Comparison of ENCODE assay signal across 5 fruit fly cellular contexts in genomic region chr3R:18986089-18986887, dm6.
TF ChIP-seq lines count a peak whose summit lies in the region.

No protein-coding gene starts in this region.

- no peak for TF ChIP-seq CTCF in whole organism, embryonic (GFP tag; optimal IDR thresholded peaks at IDR 0.05; lab: Kevin White, UChicago)

TF ChIP-seq in whole organism, adult, 20 proteins besides CTCF, POLR2A, EP300 and RAD21:
- TF ChIP-seq tj (GFP tag; optimal IDR thresholded peaks at IDR 0.05; lab: Kevin White, UChicago), result peak; percentile 97
- no peak for TF ChIP-seq CG7045 (GFP tag; optimal IDR thresholded peaks at IDR 0.05; lab: Kevin White, UChicago)

TF ChIP-seq in whole organism, embryonic, 481 proteins besides CTCF, POLR2A, EP300 and RAD21 (continues in another document):
- TF ChIP-seq CG18262 (tag; optimal IDR thresholded peaks at IDR 0.05; lab: Kevin White, UChicago), result peak; percentile 16
- TF ChIP-seq ap (GFP tag; IDR thresholded peaks at IDR 0.05; lab: Robert Waterston, UW), result peak; percentile 25; the same call in 1 of the 2 replicates
- no peak for TF ChIP-seq p53 (GFP tag; optimal IDR thresholded peaks at IDR 0.05; lab: Kevin White, UChicago)
- peak; percentile 46 for TF ChIP-seq twi (tag; optimal IDR thresholded peaks at IDR 0.05; lab: Kevin White, UChicago)
- TF ChIP-seq CG6654 (GFP tag; optimal IDR thresholded peaks at IDR 0.05; lab: Kevin White, UChicago), result peak; percentile 28
- TF ChIP-seq sqz (GFP tag; optimal IDR thresholded peaks at IDR 0.05; lab: Kevin White, UChicago), result peak; percentile 10
- no peak for TF ChIP-seq pan (optimal IDR thresholded peaks at IDR 0.05; lab: Kevin White, UChicago)
- TF ChIP-seq pan (GFP tag; optimal IDR thresholded peaks at IDR 0.05 in 1 of 2, IDR thresholded peaks at IDR 0.05 in 1 of 2), result no peak
- TF ChIP-seq CG7839 (tag; optimal IDR thresholded peaks at IDR 0.05; lab: Kevin White, UChicago), result peak; percentile 22
- TF ChIP-seq sens (GFP tag; lab: Kevin White, UChicago), result peak; percentile 48
- TF ChIP-seq CG31441 (GFP tag; IDR thresholded peaks at IDR 0.05; lab: Robert Waterston, UW), result 0 out of 2 replicates have a peak, but pooled peaks have one; percentile 15
- no peak for TF ChIP-seq gcm2 (GFP tag; optimal IDR thresholded peaks at IDR 0.05; lab: Kevin White, UChicago)
- peak; percentile 8 for TF ChIP-seq unpg (GFP tag; optimal IDR thresholded peaks at IDR 0.05; lab: Kevin White, UChicago)
- peak; percentile 31 for TF ChIP-seq gem (tag; optimal IDR thresholded peaks at IDR 0.05; lab: Kevin White, UChicago)
- peak; percentile 9 for TF ChIP-seq Med (GFP tag; lab: Kevin White, UChicago)
- TF ChIP-seq CG2199 (GFP tag; IDR thresholded peaks at IDR 0.05; lab: Robert Waterston, UW), result 0 out of 3 replicates have a peak, but pooled peaks have one; percentile 49
- peak; percentile 83 for TF ChIP-seq CG11696 (GFP tag; IDR thresholded peaks at IDR 0.05; lab: Robert Waterston, UW)
- TF ChIP-seq Hr51 (GFP tag; optimal IDR thresholded peaks at IDR 0.05; lab: Kevin White, UChicago), result peak in 1 of 2 experiments; percentile 18
- no peak for TF ChIP-seq tup (GFP tag; optimal IDR thresholded peaks at IDR 0.05; lab: Kevin White, UChicago)
- TF ChIP-seq sens-2 (GFP tag; IDR thresholded peaks at IDR 0.05; lab: Robert Waterston, UW), result 0 out of 2 replicates have a peak, but pooled peaks have one; percentile 10
- TF ChIP-seq CG8281 (tag; optimal IDR thresholded peaks at IDR 0.05; lab: Kevin White, UChicago), result no peak
- TF ChIP-seq CG10431 (GFP tag; optimal IDR thresholded peaks at IDR 0.05; lab: Kevin White, UChicago), result no peak

TF ChIP-seq in whole organism, prepupa, 60 proteins besides CTCF, POLR2A, EP300 and RAD21 (continues in another document):
- TF ChIP-seq achi (GFP tag; optimal IDR thresholded peaks at IDR 0.05; lab: Kevin White, UChicago) (peak; percentile 39), CG34406 (GFP tag; optimal IDR thresholded peaks at IDR 0.05; lab: Kevin White, UChicago) (peak; percentile 34), Sox102F (GFP tag; optimal IDR thresholded peaks at IDR 0.05; lab: Kevin White, UChicago) (no peak), CG1621 (tag; optimal IDR thresholded peaks at IDR 0.05; lab: Kevin White, UChicago) (no peak), topi (GFP tag; optimal IDR thresholded peaks at IDR 0.05; lab: Kevin White, UChicago) (no peak), CG15336 (GFP tag; IDR thresholded peaks at IDR 0.05; lab: Robert Waterston, UW) (peak; percentile 52), pdm3 (GFP tag; optimal IDR thresholded peaks at IDR 0.05; lab: Kevin White, UChicago) (peak; percentile 30), OdsH (GFP tag; optimal IDR thresholded peaks at IDR 0.05; lab: Kevin White, UChicago) (peak; percentile 51), CG11294 (GFP tag; IDR thresholded peaks at IDR 0.05; lab: Robert Waterston, UW) (peak; percentile 33; the same call in 1 of the 2 replicates), Met (GFP tag; optimal IDR thresholded peaks at IDR 0.05; lab: Kevin White, UChicago) (peak; percentile 16), Eip78C (GFP tag; lab: Kevin White, UChicago) (peak; percentile 68), svp (GFP tag; lab: Kevin White, UChicago) (peak; percentile 83), Ets96B (tag; optimal IDR thresholded peaks at IDR 0.05; lab: Kevin White, UChicago) (peak; percentile 1), CG3032 (tag; optimal IDR thresholded peaks at IDR 0.05; lab: Kevin White, UChicago) (no peak), CG31627 (GFP tag; optimal IDR thresholded peaks at IDR 0.05; lab: Kevin White, UChicago) (peak; percentile 0), Hr4 (GFP tag; optimal IDR thresholded peaks at IDR 0.05; lab: Kevin White, UChicago) (peak; percentile 30), Sox15 (GFP tag; optimal IDR thresholded peaks at IDR 0.05; lab: Kevin White, UChicago) (no peak), CG8119 (GFP tag; IDR thresholded peaks at IDR 0.05; lab: Robert Waterston, UW) (peak; percentile 38; the same call in 1 of the 3 replicates), Smox (GFP tag; optimal IDR thresholded peaks at IDR 0.05; lab: Kevin White, UChicago) (peak; percentile 16), CG6276 (GFP tag; optimal IDR thresholded peaks at IDR 0.05; lab: Kevin White, UChicago) (peak; percentile 42), Hr39 (GFP tag; optimal IDR thresholded peaks at IDR 0.05; lab: Kevin White, UChicago) (peak; percentile 33), spab (GFP tag; optimal IDR thresholded peaks at IDR 0.05; lab: Kevin White, UChicago) (no peak), net (GFP tag; optimal IDR thresholded peaks at IDR 0.05; lab: Kevin White, UChicago) (peak; percentile 13)

TF ChIP-seq in whole organism, pupa, 21 proteins besides CTCF, POLR2A, EP300 and RAD21:
- TF ChIP-seq CG8159 (tag; optimal IDR thresholded peaks at IDR 0.05; lab: Kevin White, UChicago) (peak; percentile 15), CG34367 (tag; optimal IDR thresholded peaks at IDR 0.05; lab: Kevin White, UChicago) (no peak), CG13204 (GFP tag; optimal IDR thresholded peaks at IDR 0.05; lab: Kevin White, UChicago) (no peak), CG14655 (GFP tag; optimal IDR thresholded peaks at IDR 0.05; lab: Kevin White, UChicago) (peak; percentile 2)

TF ChIP-seq in whole organism, wandering third instar larva, 38 proteins besides CTCF, POLR2A, EP300 and RAD21:
- peak in 1 of 2 experiments; percentile 32 for TF ChIP-seq foxo (GFP tag; optimal IDR thresholded peaks at IDR 0.05; lab: Kevin White, UChicago)
- TF ChIP-seq Sp1 (GFP tag; optimal IDR thresholded peaks at IDR 0.05; lab: Kevin White, UChicago), result no peak
- no peak for TF ChIP-seq Rel (GFP tag; optimal IDR thresholded peaks at IDR 0.05; lab: Kevin White, UChicago)
- TF ChIP-seq Rel (tag; optimal IDR thresholded peaks at IDR 0.05; lab: Kevin White, UChicago), result peak; percentile 45
- peak in 1 of 2 experiments; percentile 23 for TF ChIP-seq dl (GFP tag; optimal IDR thresholded peaks at IDR 0.05; lab: Kevin White, UChicago; ENCODE audit: insufficient read depth in 1 of 2, partially characterized antibody in 2 of 2)
TF ChIP-seq in whole organism, wandering third instar larva: peak in this region for 3.
